Worm (Caenorhabditis elegans) whole organism, L3 larva: ENCODE measurements around the gene C27H5.6.

Source experiments
- R02D3.7 ChIP-seq: fragments of 150-350 bp; optimal IDR thresholded peaks from 2 replicates; lab custom pipeline; 2014; ENCODE audit warnings: missing biosample characterization, missing genetic modification characterization
- ZK546.5 ChIP-seq: sonication (generic microtip); optimal IDR thresholded peaks from 2 replicates; lab custom pipeline; 2017; ENCODE audit warnings: missing biosample characterization, missing genetic modification characterization
- aly-2 ChIP-seq: fragments of 150-350 bp; optimal IDR thresholded peaks from 2 replicates; lab custom pipeline; 2014; ENCODE audit warnings: missing biosample characterization, missing genetic modification characterization
- ama-1 ChIP-seq: fragments of 150-350 bp; optimal IDR thresholded peaks from 2 replicates; lab custom pipeline; 2018
- ceh-16 ChIP-seq: sonication (generic microtip); optimal IDR thresholded peaks from 2 replicates; lab custom pipeline; 2017; ENCODE audit warnings: missing biosample characterization, missing genetic modification characterization
- ceh-82 ChIP-seq: fragments of 150-350 bp; optimal IDR thresholded peaks from 2 replicates; lab custom pipeline; 2014; ENCODE audit warnings: missing biosample characterization, missing genetic modification characterization
- ceh-9 ChIP-seq: sonication (generic microtip); optimal IDR thresholded peaks from 2 replicates; lab custom pipeline; 2018; ENCODE audit warnings: missing biosample characterization, missing genetic modification characterization
- daf-12 ChIP-seq: fragments of 150-350 bp; optimal IDR thresholded peaks from 2 replicates; lab custom pipeline; 2014; ENCODE audit warnings: missing biosample characterization, missing genetic modification reagents, missing genetic modification characterization
- egl-27 ChIP-seq: sonication (generic microtip); optimal IDR thresholded peaks from 4 replicates; lab custom pipeline; 2017; ENCODE audit warnings: missing biosample characterization, missing genetic modification reagents, missing genetic modification characterization
- egl-5 ChIP-seq: fragments of 150-350 bp; optimal IDR thresholded peaks from 2 replicates; lab custom pipeline; 2017; ENCODE audit warnings: missing biosample characterization, missing genetic modification reagents, missing genetic modification characterization, inconsistent platforms
- elt-1 ChIP-seq: fragments of 150-350 bp; optimal IDR thresholded peaks from 2 replicates; lab custom pipeline; 2014; ENCODE audit warnings: missing biosample characterization, missing genetic modification characterization
- elt-2 ChIP-seq: sonication (generic microtip); optimal IDR thresholded peaks from 2 replicates; lab custom pipeline; 2016; ENCODE audit warnings: missing genetic modification reagents, mild to moderate bottlenecking, missing genetic modification characterization, missing compliant biosample characterization
- eor-1 ChIP-seq, 2 experiments: fragments of 150-350 bp; optimal IDR thresholded peaks; 2 replicates each; lab custom pipeline; 2014 to 2018; ENCODE audit warnings: missing biosample characterization in 2 of 2, missing genetic modification characterization in 2 of 2
- fkh-10 ChIP-seq: sonication (generic microtip); optimal IDR thresholded peaks from 2 replicates; lab custom pipeline; 2017; ENCODE audit warnings: missing biosample characterization, missing genetic modification reagents, missing genetic modification characterization
- fkh-2 ChIP-seq: fragments of 150-350 bp; optimal IDR thresholded peaks from 2 replicates; lab custom pipeline; 2014; ENCODE audit warnings: missing biosample characterization, missing genetic modification reagents, missing genetic modification characterization
- fos-1 ChIP-seq: fragments of 150-350 bp; optimal IDR thresholded peaks from 2 replicates; lab custom pipeline; 2014; ENCODE audit warnings: missing biosample characterization, missing genetic modification characterization
- hmg-11 ChIP-seq: sonication (generic microtip); optimal IDR thresholded peaks from 2 replicates; lab custom pipeline; 2016; ENCODE audit warnings: missing genetic modification characterization, missing compliant biosample characterization
- jun-1 ChIP-seq: fragments of 150-350 bp; optimal IDR thresholded peaks from 2 replicates; lab custom pipeline; 2014; ENCODE audit warnings: missing biosample characterization, missing genetic modification reagents, missing genetic modification characterization
- lin-15B ChIP-seq: fragments of 150-350 bp; optimal IDR thresholded peaks from 2 replicates; lab custom pipeline; 2014; ENCODE audit warnings: missing biosample characterization, missing genetic modification characterization
- lin-39 ChIP-seq: fragments of 150-350 bp; optimal IDR thresholded peaks from 2 replicates; lab custom pipeline; 2018; ENCODE audit warnings: missing biosample characterization, missing genetic modification reagents, missing genetic modification characterization
- lsy-12 ChIP-seq: sonication (generic microtip); optimal IDR thresholded peaks from 2 replicates; lab custom pipeline; 2016; ENCODE audit warnings: mild to moderate bottlenecking, missing genetic modification characterization, missing compliant biosample characterization
- mdl-1 ChIP-seq: fragments of 150-350 bp; optimal IDR thresholded peaks from 2 replicates; lab custom pipeline; 2014; ENCODE audit warnings: missing biosample characterization, missing genetic modification characterization
- mml-1 ChIP-seq: fragments of 150-350 bp; sonication (generic microtip); optimal IDR thresholded peaks from 3 replicates; lab custom pipeline; 2014; ENCODE audit warnings: missing biosample characterization, missing genetic modification characterization
- nhr-11 ChIP-seq: fragments of 150-350 bp; optimal IDR thresholded peaks from 2 replicates; lab custom pipeline; 2014; ENCODE audit warnings: missing biosample characterization, missing genetic modification characterization
- nhr-23 ChIP-seq: fragments of 150-350 bp; optimal IDR thresholded peaks from 2 replicates; lab custom pipeline; 2014; ENCODE audit warnings: missing biosample characterization, missing genetic modification reagents, missing genetic modification characterization
- nhr-237 ChIP-seq: fragments of 150-350 bp; optimal IDR thresholded peaks from 2 replicates; lab custom pipeline; 2014; ENCODE audit warnings: missing biosample characterization, missing genetic modification characterization
- nhr-28 ChIP-seq: fragments of 150-350 bp; optimal IDR thresholded peaks from 2 replicates; lab custom pipeline; 2014; ENCODE audit warnings: missing biosample characterization, missing genetic modification characterization
- nhr-76 ChIP-seq: fragments of 150-350 bp; sonication (generic microtip); optimal IDR thresholded peaks from 5 replicates; lab custom pipeline; 2014; ENCODE audit warnings: missing biosample characterization, missing genetic modification characterization
- pha-4 ChIP-seq: fragments of 150-350 bp; optimal IDR thresholded peaks from 2 replicates; lab custom pipeline; 2014; ENCODE audit warnings: missing biosample characterization, missing genetic modification reagents, missing genetic modification characterization
- pqm-1 ChIP-seq: fragments of 150-350 bp; optimal IDR thresholded peaks from 2 replicates; lab custom pipeline; 2017; ENCODE audit warnings: missing biosample characterization, missing genetic modification characterization, inconsistent platforms
- skn-1 ChIP-seq: fragments of 150-350 bp; optimal IDR thresholded peaks from 2 replicates; lab custom pipeline; 2014; ENCODE audit warnings: missing biosample characterization, missing genetic modification characterization
- snpc-4 ChIP-seq: fragments of 150-350 bp; optimal IDR thresholded peaks from 2 replicates; lab custom pipeline; 2014; ENCODE audit warnings: missing biosample characterization, missing genetic modification characterization
- unc-39 ChIP-seq: sonication (generic microtip); optimal IDR thresholded peaks from 4 replicates; lab custom pipeline; 2017; ENCODE audit warnings: missing biosample characterization, missing genetic modification characterization
- zag-1 ChIP-seq: fragments of 150-350 bp; optimal IDR thresholded peaks from 2 replicates; lab custom pipeline; 2014; ENCODE audit warnings: missing biosample characterization, missing genetic modification characterization
- ztf-11 ChIP-seq: fragments of 150-350 bp; optimal IDR thresholded peaks from 2 replicates; lab custom pipeline; 2014; ENCODE audit warnings: missing biosample characterization, missing genetic modification characterization
- ztf-4 ChIP-seq: fragments of 150-350 bp; optimal IDR thresholded peaks from 2 replicates; lab custom pipeline; 2014; ENCODE audit warnings: missing biosample characterization, missing genetic modification characterization

C27H5.6 gene

ce11 chrII:7151969-7152631, 34.9 kb downstream of the C27H5.6 start, which contains the start of gene fust-1 (continued):
- peak; percentile 84 for TF ChIP-seq nhr-11
- TF ChIP-seq egl-5 (tag; lab: Kevin White, UChicago): peak; percentile 77
- TF ChIP-seq, all 47 proteins: peak for 33

- no peak for TF ChIP-seq nhr-76
- no peak for TF ChIP-seq ztf-11 (tag; lab: Kevin White, UChicago)
- no peak for TF ChIP-seq fkh-2 (tag; lab: Kevin White, UChicago)
- no peak for TF ChIP-seq lsy-12
- no peak for TF ChIP-seq skn-1 (tag; lab: Kevin White, UChicago)
- TF ChIP-seq snpc-4 (tag; lab: Kevin White, UChicago): no peak
- TF ChIP-seq elt-1 (tag; lab: Kevin White, UChicago): no peak
- TF ChIP-seq ZK546.5: no peak
- TF ChIP-seq, all 47 proteins: peak for 0
Observed at ce11 chrII:7148099-7148498, 38.9 kb downstream of the C27H5.6 start, which contains the start of gene T07F8.1. TSS of gene T07F8.1 (plus strand) at chrII:7148399.

- TF ChIP-seq ceh-16 (tag; lab: Kevin White, UChicago) (no peak), ZK546.5 (no peak), nhr-23 (no peak), R02D3.7 (tag; lab: Kevin White, UChicago) (no peak), pqm-1 (tag; lab: Kevin White, UChicago) (no peak), fkh-10 (no peak), fos-1 (tag; lab: Kevin White, UChicago) (no peak), daf-12 (tag; lab: Kevin White, UChicago) (no peak), jun-1 (tag; lab: Kevin White, UChicago) (no peak), elt-2 (tag; lab: Kevin White, UChicago) (peak; percentile 10), lin-15B (peak; percentile 13), mdl-1 (tag; lab: Kevin White, UChicago) (no peak), pha-4 (tag; lab: Kevin White, UChicago) (peak; percentile 34), egl-5 (tag; lab: Kevin White, UChicago) (no peak)
Observed at ce11 chrII:7147550-7147949, 39.5 kb downstream of the C27H5.6 start.

ce11 chrII:7146240-7146639, 40.8 kb downstream of the C27H5.6 start:
- TF ChIP-seq hmg-11 (tag; lab: Kevin White, UChicago) (no peak), elt-2 (tag; lab: Kevin White, UChicago) (no peak), egl-27 (tag; lab: Kevin White, UChicago) (no peak), ceh-82 (tag; lab: Kevin White, UChicago) (no peak), ama-1 (lab: Kevin White, UChicago) (no peak), nhr-76 (no peak), mml-1 (tag; lab: Kevin White, UChicago) (no peak), eor-1 (tag; optimal IDR thresholded peaks at IDR 0.05; lab: Kevin White, UChicago) (no peak), pha-4 (tag; lab: Kevin White, UChicago) (no peak), lin-39 (tag; lab: Kevin White, UChicago) (no peak), ceh-9 (tag; lab: Kevin White, UChicago) (no peak), unc-39 (no peak), lsy-12 (no peak), nhr-11 (no peak)

- TF ChIP-seq elt-1 (tag; lab: Kevin White, UChicago) (no peak), R02D3.7 (tag; lab: Kevin White, UChicago) (no peak), ZK546.5 (no peak), egl-5 (tag; lab: Kevin White, UChicago) (no peak), ztf-4 (no peak), zag-1 (tag; lab: Kevin White, UChicago) (no peak), nhr-76 (no peak), fkh-10 (no peak), lin-15B (no peak), jun-1 (tag; lab: Kevin White, UChicago) (no peak), lsy-12 (no peak), aly-2 (tag; lab: Kevin White, UChicago) (no peak), nhr-237 (tag; lab: Kevin White, UChicago) (no peak), ceh-82 (tag; lab: Kevin White, UChicago) (no peak), ceh-9 (tag; lab: Kevin White, UChicago) (no peak), snpc-4 (tag; lab: Kevin White, UChicago) (no peak), nhr-28 (no peak)
Observed at ce11 chrII:7144307-7144706, 42.7 kb downstream of the C27H5.6 start, which contains the start of gene npr-31. TSS of gene npr-31 (plus strand) at chrII:7144607.
